Worm (Caenorhabditis elegans) whole organism, L4 larva: ENCODE results near the gene ets-4.

Experiments used
- F26F4.8 ChIP-seq: fragments of 200-800 bp; sonication (Bioruptor generic); conservative IDR thresholded peaks from 2 replicates; pipeline ENCODE4 v1.3.6; 2022; ENCODE audit warnings: missing genetic modification characterization, missing compliant biosample characterization
- Y48G9A.11 ChIP-seq: fragments of 200-800 bp; sonication (Bioruptor generic); IDR thresholded peaks from 2 replicates; pipeline ENCODE4 v1.3.6; 2022; ENCODE audit warnings: missing genetic modification reagents, missing genetic modification characterization, missing compliant biosample characterization
- ZK546.5 ChIP-seq, 2 experiments: sonication (generic microtip); optimal IDR thresholded peaks; 2 replicates each; lab custom pipeline; 2017; ENCODE audit warnings: missing biosample characterization in 2 of 2, missing genetic modification characterization in 2 of 2
- ama-1 ChIP-seq: fragments of 150-350 bp; optimal IDR thresholded peaks from 2 replicates; lab custom pipeline; 2014; ENCODE audit warnings: inconsistent platforms, mixed read lengths
- hmg-1.1 ChIP-seq: fragments of 200-800 bp; sonication (Bioruptor generic); IDR thresholded peaks from 2 replicates; pipeline ENCODE4 v1.3.6; 2022; ENCODE audit warnings: missing genetic modification reagents, missing genetic modification characterization, missing compliant biosample characterization
- lin-29 ChIP-seq: fragments of 200-800 bp; sonication (Bioruptor generic); IDR thresholded peaks from 2 replicates; pipeline ENCODE4 v1.3.6; 2022; ENCODE audit warnings: missing genetic modification reagents, missing genetic modification characterization, missing compliant biosample characterization
- nhr-11 ChIP-seq: fragments of 150-350 bp; optimal IDR thresholded peaks from 2 replicates; lab custom pipeline; 2014; ENCODE audit warnings: missing biosample characterization, missing genetic modification characterization
- nhr-28 ChIP-seq: fragments of 150-350 bp; optimal IDR thresholded peaks from 2 replicates; lab custom pipeline; 2014; ENCODE audit warnings: missing biosample characterization, missing genetic modification characterization
- nhr-42 ChIP-seq: fragments of 200-800 bp; sonication (Bioruptor generic); IDR thresholded peaks from 2 replicates; pipeline ENCODE4 v1.3.6; 2022; ENCODE audit warnings: missing genetic modification characterization, missing compliant biosample characterization
- ztf-7 ChIP-seq: fragments of 150-350 bp; optimal IDR thresholded peaks from 2 replicates; lab custom pipeline; 2014; ENCODE audit warnings: missing biosample characterization, missing genetic modification characterization

DNA sequence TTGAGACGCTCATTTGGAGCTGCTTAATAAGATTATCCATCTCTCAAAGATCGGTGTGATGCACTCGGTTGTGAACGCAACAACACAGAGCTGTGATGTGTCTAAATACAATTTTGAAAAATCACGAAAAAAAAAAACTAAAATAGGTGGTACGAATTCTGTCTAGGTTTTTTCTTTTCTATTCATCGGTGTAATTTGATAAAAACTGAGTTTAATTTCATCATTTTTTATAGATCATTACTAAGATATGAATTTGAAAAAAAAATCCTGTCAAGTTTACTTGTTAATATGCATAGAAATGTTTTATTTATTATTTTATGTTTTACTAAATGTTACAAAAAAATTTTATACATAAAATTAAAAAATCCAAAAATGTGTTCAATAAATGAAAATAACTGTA, 11.4 kb downstream of the ets-4 start, which contains the start of gene ceh-60:
- TF ChIP-seq ZK546.5 (tag; optimal IDR thresholded peaks at IDR 0.05; lab: Kevin White, UChicago): no peak
- TF ChIP-seq Y48G9A.11: no peak
- TF ChIP-seq ztf-7 (tag; lab: Kevin White, UChicago): no peak
- TF ChIP-seq nhr-11 (tag; lab: Kevin White, UChicago): no peak
- no peak for TF ChIP-seq hmg-1.1
- TF ChIP-seq ama-1 (lab: Kevin White, UChicago): no peak
- no peak for TF ChIP-seq nhr-42
- TF ChIP-seq F26F4.8 (GFP tag; lab: Robert Waterston, UW): no peak
- no peak for TF ChIP-seq lin-29 (GFP tag; lab: Robert Waterston, UW)
- TF ChIP-seq nhr-28 (tag; lab: Kevin White, UChicago): no peak
